Fruit fly (Drosophila melanogaster) whole organism, embryonic: ENCODE results near the gene mRpL28.
A peak's percentile ranks its signal among the peaks of the same experiment; 100 is the strongest.

Experiments used
- Ada2b ChIP-seq: fragments of 200-800 bp; sonication (Bioruptor generic); IDR thresholded peaks from 2 replicates; pipeline ENCODE4 v1.3.6; 2022; ENCODE audit warnings: missing biosample characterization, missing genetic modification characterization
- CG11695 ChIP-seq: fragments of 200-800 bp; sonication (Bioruptor generic); IDR thresholded peaks from 3 replicates; pipeline ENCODE4 v1.3.6; 2022; ENCODE audit warnings: missing biosample characterization, missing genetic modification characterization
- CG11696 ChIP-seq: fragments of 200-800 bp; sonication (Bioruptor generic); IDR thresholded peaks from 2 replicates; pipeline ENCODE4 v1.3.6; 2022; ENCODE audit warnings: missing biosample characterization, missing genetic modification characterization
- CG17802 ChIP-seq: fragments of 200-800 bp; sonication (Bioruptor generic); optimal IDR thresholded peaks from 2 replicates; lab custom pipeline; 2018; ENCODE audit warnings: missing biosample characterization, mild to moderate bottlenecking, missing genetic modification characterization, moderate library complexity
- CG17829 ChIP-seq: fragments of 200-800 bp; optimal IDR thresholded peaks from 2 replicates; lab custom pipeline; 2019; ENCODE audit warnings: missing biosample characterization, mild to moderate bottlenecking, missing genetic modification characterization, moderate library complexity
- CG2120 ChIP-seq: fragments of 200-800 bp; sonication (Bioruptor generic); optimal IDR thresholded peaks from 3 replicates; lab custom pipeline; 2016; ENCODE audit warnings: missing biosample characterization, missing genetic modification characterization
- CG2678 ChIP-seq: fragments of 200-800 bp; sonication (Bioruptor generic); optimal IDR thresholded peaks from 3 replicates; lab custom pipeline; 2019; ENCODE audit warnings: missing biosample characterization, mild to moderate bottlenecking, missing genetic modification characterization, moderate library complexity
- CG3281 ChIP-seq: fragments of 200-800 bp; sonication (Bioruptor generic); optimal IDR thresholded peaks from 3 replicates; lab custom pipeline; 2017; ENCODE audit warnings: missing biosample characterization, mild to moderate bottlenecking, missing genetic modification characterization
- CG6791 ChIP-seq: fragments of 200-800 bp; sonication (Bioruptor generic); IDR thresholded peaks from 3 replicates; pipeline ENCODE4 v1.3.6; 2022; ENCODE audit warnings: missing biosample characterization, missing genetic modification characterization; ENCODE audit not compliant: partially characterized antibody
- CG9817 ChIP-seq: fragments of 200-800 bp; sonication (Bioruptor generic); optimal IDR thresholded peaks from 2 replicates; lab custom pipeline; 2018; ENCODE audit warnings: missing biosample characterization, mild to moderate bottlenecking, missing genetic modification characterization, moderate library complexity
- CG9932 ChIP-seq: fragments of 200-800 bp; sonication (Bioruptor generic); IDR thresholded peaks from 2 replicates; pipeline ENCODE4 v1.3.6; 2022; ENCODE audit warnings: missing biosample characterization, missing genetic modification characterization
- Dp ChIP-seq: fragments of 200-800 bp; sonication (Bioruptor generic); optimal IDR thresholded peaks from 2 replicates; lab custom pipeline; 2018; ENCODE audit warnings: missing biosample characterization, mild to moderate bottlenecking, missing genetic modification characterization, moderate library complexity
- Drgx ChIP-seq: fragments of 200-800 bp; sonication (Bioruptor generic); IDR thresholded peaks from 2 replicates; pipeline ENCODE4 v1.3.6; 2022; ENCODE audit warnings: missing biosample characterization, missing genetic modification characterization
- GATAe ChIP-seq: fragments of 200-800 bp; sonication (Bioruptor generic); conservative IDR thresholded peaks from 2 replicates; pipeline ENCODE4 v1.3.6; 2022; ENCODE audit warnings: missing biosample characterization, missing genetic modification characterization
- Hey ChIP-seq: fragments of 200-800 bp; sonication (Bioruptor generic); optimal IDR thresholded peaks from 3 replicates; lab custom pipeline; 2018; ENCODE audit warnings: missing biosample characterization, mild to moderate bottlenecking, missing genetic modification characterization
- Hr78 ChIP-seq, 2 experiments: fragments of 200-800 bp in 1 of 2; fragments of >200 bp in 1 of 2; sonication (Bioruptor generic) in 1 of 2; optimal IDR thresholded peaks; 2 replicates each; lab custom pipeline; 2017 to 2019; ENCODE audit warnings: missing biosample characterization in 2 of 2, missing genetic modification characterization in 2 of 2, mild to moderate bottlenecking in 1 of 2, moderate library complexity in 1 of 2
- Meics ChIP-seq: fragments of 200-800 bp; sonication (Bioruptor generic); optimal IDR thresholded peaks from 2 replicates; lab custom pipeline; 2017; ENCODE audit warnings: missing biosample characterization, mild to moderate bottlenecking, missing genetic modification characterization
- Pdp1 ChIP-seq, 2 experiments: fragments of 200-800 bp; sonication (Bioruptor generic); optimal IDR thresholded peaks; 3 replicates each; lab custom pipeline; 2016; ENCODE audit warnings: missing biosample characterization in 2 of 2, missing genetic modification characterization in 2 of 2, mild to moderate bottlenecking in 1 of 2, moderate library complexity in 1 of 2
- Rfx ChIP-seq: fragments of 200-800 bp; sonication (Bioruptor generic); IDR thresholded peaks from 2 replicates; pipeline ENCODE4 v1.3.6; 2022; ENCODE audit warnings: missing biosample characterization, missing genetic modification characterization
- Stat92E ChIP-seq, 3 experiments: fragments of >200 bp in 2 of 3; fragments of 200-800 bp in 1 of 3; sonication (Bioruptor generic) in 1 of 3; optimal IDR thresholded peaks; 2 replicates each; lab custom pipeline; 2017 to 2019; ENCODE audit warnings: missing biosample characterization in 3 of 3, missing genetic modification characterization in 3 of 3, mild to moderate bottlenecking in 1 of 3, moderate library complexity in 1 of 3
- ap ChIP-seq: fragments of 200-800 bp; sonication (Bioruptor generic); IDR thresholded peaks from 2 replicates; pipeline ENCODE4 v1.3.6; 2022; ENCODE audit warnings: missing biosample characterization, missing genetic modification characterization
- ara ChIP-seq: fragments of 200-800 bp; sonication (Bioruptor generic); IDR thresholded peaks from 2 replicates; pipeline ENCODE4 v1.3.6; 2022; ENCODE audit warnings: missing biosample characterization, missing genetic modification characterization
- br ChIP-seq: fragments of >200 bp; optimal IDR thresholded peaks from 2 replicates; lab custom pipeline; 2017
- chinmo ChIP-seq: fragments of 200-800 bp; sonication (Bioruptor generic); IDR thresholded peaks from 4 replicates; pipeline ENCODE4 v1.3.6; 2022; ENCODE audit warnings: missing biosample characterization, missing genetic modification characterization; ENCODE audit not compliant: partially characterized antibody
- cwo ChIP-seq: fragments of 200-800 bp; sonication (Bioruptor generic); optimal IDR thresholded peaks from 3 replicates; lab custom pipeline; 2017; ENCODE audit warnings: missing biosample characterization, missing genetic modification characterization, mild to moderate bottlenecking, moderate library complexity, missing genetic modification reagents
- grau ChIP-seq: fragments of 200-800 bp; optimal IDR thresholded peaks from 3 replicates; lab custom pipeline; 2019; ENCODE audit warnings: missing biosample characterization, mild to moderate bottlenecking, missing genetic modification characterization, moderate library complexity
- gro ChIP-seq: fragments of 200-800 bp; sonication (Bioruptor generic); optimal IDR thresholded peaks from 2 replicates; lab custom pipeline; 2016; ENCODE audit warnings: missing biosample characterization, missing genetic modification characterization
- inv ChIP-seq: fragments of 200-800 bp; sonication (Bioruptor generic); IDR thresholded peaks from 2 replicates; pipeline ENCODE4 v1.3.6; 2022; ENCODE audit warnings: missing biosample characterization, missing genetic modification characterization; ENCODE audit not compliant: partially characterized antibody
- lab ChIP-seq: fragments of 200-800 bp; sonication (Bioruptor generic); optimal IDR thresholded peaks from 3 replicates; lab custom pipeline; 2017; ENCODE audit warnings: missing biosample characterization, missing genetic modification characterization, mild to moderate bottlenecking, moderate library complexity, missing genetic modification reagents
- mirr ChIP-seq: fragments of 200-800 bp; sonication (Bioruptor generic); optimal IDR thresholded peaks from 3 replicates; lab custom pipeline; 2018; ENCODE audit warnings: missing biosample characterization, mild to moderate bottlenecking, missing genetic modification characterization
- ranshi ChIP-seq: fragments of 200-800 bp; sonication (Bioruptor generic); IDR thresholded peaks from 2 replicates; pipeline ENCODE4 v1.3.6; 2022; ENCODE audit warnings: missing biosample characterization, missing genetic modification characterization
- sd ChIP-seq: fragments of 200-800 bp; sonication (Bioruptor generic); optimal IDR thresholded peaks from 3 replicates; lab custom pipeline; 2018; ENCODE audit warnings: missing biosample characterization, mild to moderate bottlenecking, missing genetic modification characterization, moderate library complexity
- sens ChIP-seq: fragments of 200-800 bp; sonication (Bioruptor generic); peaks from one replicate; lab custom pipeline; 2016; ENCODE audit warnings: missing biosample characterization, missing genetic modification characterization
- slbo ChIP-seq: fragments of 200-800 bp; sonication (Bioruptor generic); IDR thresholded peaks from 2 replicates; pipeline ENCODE4 v1.3.6; 2022; ENCODE audit warnings: missing biosample characterization, missing genetic modification characterization
- sr ChIP-seq: fragments of 200-800 bp; sonication (Bioruptor generic); IDR thresholded peaks from 3 replicates; pipeline ENCODE4 v1.3.6; 2022; ENCODE audit warnings: missing biosample characterization, missing genetic modification characterization
- unpg ChIP-seq: fragments of 200-800 bp; sonication (Bioruptor generic); optimal IDR thresholded peaks from 3 replicates; lab custom pipeline; 2018; ENCODE audit warnings: missing biosample characterization, mild to moderate bottlenecking, missing genetic modification characterization, moderate library complexity
- vvl ChIP-seq: fragments of 200-800 bp; sonication (Bioruptor generic); IDR thresholded peaks from 2 replicates; pipeline ENCODE4 v1.3.6; 2022; ENCODE audit warnings: missing biosample characterization, missing genetic modification characterization
- z ChIP-seq: fragments of 200-800 bp; sonication (Bioruptor generic); IDR thresholded peaks from 3 replicates; pipeline ENCODE4 v1.3.6; 2022; ENCODE audit warnings: missing biosample characterization, missing genetic modification characterization

The mRpL28 gene

DNA sequence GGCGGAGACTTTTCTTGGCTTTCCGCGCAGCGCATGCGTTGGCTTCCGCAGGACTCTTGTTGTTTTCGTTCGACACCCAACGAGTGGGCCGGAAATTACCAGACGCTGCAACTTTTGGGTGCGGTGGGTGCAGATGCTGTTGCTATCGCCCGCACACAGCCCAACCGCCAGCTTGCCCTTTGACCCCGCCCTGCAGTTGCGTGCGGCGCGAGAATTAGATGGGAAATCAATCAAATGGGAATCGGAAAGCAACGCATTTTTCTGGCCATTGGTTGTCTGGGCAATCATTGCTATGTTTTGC lies 31.6 kb downstream of the mRpL28 start:
- peak in 1 of 2 experiments; percentile 89 for TF ChIP-seq Hr78 (GFP tag; optimal IDR thresholded peaks at IDR 0.05; lab: Kevin White, UChicago)
- no peak for TF ChIP-seq gro (GFP tag; lab: Kevin White, UChicago)
- 0 out of 4 replicates have a peak, but pooled peaks have one; percentile 52 for TF ChIP-seq chinmo (GFP tag; lab: Robert Waterston, UW)
- 0 out of 3 replicates have a peak, but pooled peaks have one; percentile 26 for TF ChIP-seq CG6791 (GFP tag; lab: Robert Waterston, UW)
- 0 out of 3 replicates have a peak, but pooled peaks have one; percentile 24 for TF ChIP-seq z
- TF ChIP-seq CG11696 (GFP tag; lab: Robert Waterston, UW): no peak
- TF ChIP-seq ara (GFP tag; lab: Robert Waterston, UW): no peak
- no peak for TF ChIP-seq Ada2b
- TF ChIP-seq vvl: no peak

DNA sequence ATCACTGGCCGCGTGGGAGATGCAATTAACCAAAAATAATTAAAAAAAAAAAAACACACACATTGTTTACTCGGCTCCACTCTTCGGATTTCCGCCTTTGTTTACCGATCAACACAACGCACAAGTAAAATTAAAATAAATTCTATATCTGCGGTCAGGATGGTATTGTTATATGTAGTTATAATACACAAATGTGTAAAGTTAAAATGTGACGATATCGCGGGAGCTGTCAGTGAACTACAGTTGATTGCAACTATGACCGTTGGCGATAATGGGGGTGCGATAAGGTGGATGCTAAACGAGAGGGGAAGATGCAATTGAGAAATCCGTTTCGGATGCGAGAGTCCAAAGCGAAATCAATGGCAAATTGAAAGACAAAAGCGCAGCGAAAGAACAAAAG lies 32.5 kb downstream of the mRpL28 start:
- TF ChIP-seq sens (peak; percentile 55), unpg (no peak), ranshi (GFP tag; lab: Robert Waterston, UW) (no peak), br (lab: Kevin White, UChicago) (no peak), sr (GFP tag; lab: Robert Waterston, UW) (peak; percentile 24; the same call in 1 of the 3 replicates), inv (GFP tag; lab: Robert Waterston, UW) (no peak)

dm6 chr2L:5007256-5007655 lies 33.5 kb downstream of the mRpL28 start:
- TF ChIP-seq CG11695 (GFP tag; lab: Robert Waterston, UW): 0 out of 3 replicates have a peak, but pooled peaks have one; percentile 18
- TF ChIP-seq Pdp1 (GFP tag; optimal IDR thresholded peaks at IDR 0.05; lab: Kevin White, UChicago): peak in 1 of 2 experiments; percentile 43
- no peak for TF ChIP-seq ap
- TF ChIP-seq Drgx (GFP tag; lab: Robert Waterston, UW): 0 out of 2 replicates have a peak, but pooled peaks have one; percentile 9
- peak; percentile 8; the same call in 1 of the 2 replicates for TF ChIP-seq Rfx (GFP tag; lab: Robert Waterston, UW)
- TF ChIP-seq CG17802: no peak
- no peak for TF ChIP-seq sd (tag; lab: Kevin White, UChicago)
- TF ChIP-seq ara (GFP tag; lab: Robert Waterston, UW): no peak
- no peak for TF ChIP-seq Hey (tag; lab: Kevin White, UChicago)
- TF ChIP-seq CG2120: peak; percentile 24
- TF ChIP-seq slbo (GFP tag; lab: Robert Waterston, UW): peak; percentile 40; the same call in 1 of the 2 replicates
- TF ChIP-seq GATAe (GFP tag; lab: Robert Waterston, UW): no peak
- peak; percentile 14 for TF ChIP-seq cwo (GFP tag; lab: Kevin White, UChicago)
- peak; percentile 20; the same call in 1 of the 2 replicates for TF ChIP-seq CG9932 (GFP tag; lab: Robert Waterston, UW)
- no peak for TF ChIP-seq CG17829 (tag; lab: Kevin White, UChicago)
- no peak for TF ChIP-seq CG9817 (tag; lab: Kevin White, UChicago)
- TF ChIP-seq Meics (GFP tag; lab: Kevin White, UChicago): peak; percentile 7
- peak; percentile 29 for TF ChIP-seq CG2678 (tag; lab: Kevin White, UChicago)
- peak; percentile 65 for TF ChIP-seq grau
- no peak for TF ChIP-seq Stat92E (GFP tag; optimal IDR thresholded peaks at IDR 0.05; lab: Kevin White, UChicago)
- TF ChIP-seq sens: peak; percentile 17
- TF ChIP-seq Dp: no peak
- no peak for TF ChIP-seq mirr
- peak; percentile 20 for TF ChIP-seq CG3281
- TF ChIP-seq lab (GFP tag; lab: Kevin White, UChicago): peak; percentile 21
- TF ChIP-seq vvl: no peak
